Fruit fly (Drosophila melanogaster) Kc167 (cell line): Measurements from ENCODE around the gene Osi17.

ENCODE experiments used
- Sin3A ChIP-seq: fragments of >200 bp; optimal IDR thresholded peaks from 2 replicates; lab custom pipeline; 2018; ENCODE audit warnings: missing external identifiers
- ttk ChIP-seq: sonication (Bioruptor generic); optimal IDR thresholded peaks from 2 replicates; lab custom pipeline; 2017; ENCODE audit warnings: missing external identifiers

- TF ChIP-seq Sin3A (lab: Kevin White, UChicago) = no peak
- TF ChIP-seq ttk = no peak
Measured at dm6 chr3R:6353624-6354352, 42.2 kb downstream of the Osi17 start.
